Worm (Caenorhabditis elegans): Measurements from ENCODE around the gene rcd-1.

DNA sequence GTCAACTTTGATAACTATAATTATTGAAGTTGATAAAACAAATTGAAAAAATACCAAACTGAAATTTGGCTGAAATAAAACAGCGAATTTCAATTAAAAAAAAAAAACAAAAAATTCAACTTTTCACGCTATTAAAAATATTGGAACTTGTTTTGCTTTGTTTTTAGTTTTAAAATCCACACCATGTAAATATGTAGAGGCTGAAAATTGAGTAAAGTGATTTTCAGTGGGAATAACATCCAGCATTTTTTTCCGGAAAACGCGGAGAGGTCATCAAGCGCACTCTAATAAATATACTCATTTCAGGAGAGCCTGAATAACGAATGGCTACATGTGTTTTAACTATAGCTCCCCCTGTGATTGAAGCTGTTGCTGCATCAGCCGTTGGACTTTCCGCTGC is at the start of gene rcd-1:
- TF ChIP-seq F39B2.1 (GFP tag; IDR thresholded peaks at IDR 0.05) (no peak), hmg-20 (GFP tag; IDR thresholded peaks at IDR 0.05) (no peak), ekl-4 (GFP tag; IDR thresholded peaks at IDR 0.05) (no peak), D2030.7 (GFP tag; IDR thresholded peaks at IDR 0.05) (no peak), ama-1 (optimal IDR thresholded peaks at IDR 0.05) (no peak), ama-1 (GFP tag; optimal IDR thresholded peaks at IDR 0.05) (no peak), ceh-27 (GFP tag; optimal IDR thresholded peaks at IDR 0.05) (no peak), mxl-1 (tag; optimal IDR thresholded peaks at IDR 0.05) (no peak)

All from whole organism, young adult.